Fruit fly (Drosophila melanogaster): Measurements from ENCODE around the gene CG17026.
A peak's percentile ranks its signal among the peaks of the same experiment; 100 is the strongest.

CG17026 gene

DNA sequence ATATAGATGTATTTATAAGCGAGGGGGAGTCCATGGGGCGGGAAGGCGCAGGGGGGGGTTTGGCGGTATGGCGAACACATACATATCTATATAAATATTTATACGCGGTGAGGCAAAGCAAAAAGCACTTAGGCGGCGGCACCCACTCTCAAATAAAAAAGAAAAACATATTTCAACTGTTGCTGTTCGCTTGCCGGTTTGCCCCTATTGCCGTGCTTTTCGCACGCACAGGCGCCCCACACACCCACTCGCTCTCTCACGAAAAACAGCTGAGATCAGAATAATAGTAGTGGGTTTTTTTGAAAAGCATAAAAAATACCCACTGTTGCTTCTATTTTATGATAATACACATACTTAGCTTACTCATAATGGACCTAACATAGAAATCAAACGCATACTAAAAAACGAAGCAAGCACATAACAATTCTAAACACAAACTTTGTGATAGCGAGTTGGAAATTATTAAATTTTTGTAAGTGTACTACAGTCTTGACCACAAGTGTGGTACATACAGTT, 26.1 kb downstream of the CG17026 start (continued):
- TF ChIP-seq CG9437 (GFP tag; optimal IDR thresholded peaks at IDR 0.05) (peak; percentile 65), CG2202 (tag; optimal IDR thresholded peaks at IDR 0.05) (no peak), grau (tag; optimal IDR thresholded peaks at IDR 0.05) (peak; percentile 89), CG7786 (GFP tag; optimal IDR thresholded peaks at IDR 0.05) (peak; percentile 84), Bteb2 (GFP tag; optimal IDR thresholded peaks at IDR 0.05) (peak; percentile 67), Xrp1 (GFP tag; IDR thresholded peaks at IDR 0.05) (peak; percentile 46; the same call in 1 of the 2 replicates), CG5953 (GFP tag; IDR thresholded peaks at IDR 0.05) (no peak), crc (GFP tag; optimal IDR thresholded peaks at IDR 0.05) (peak; percentile 67), CG30403 (GFP tag; optimal IDR thresholded peaks at IDR 0.05) (peak; percentile 83), Hr51 (GFP tag; optimal IDR thresholded peaks at IDR 0.05) (peak; percentile 65 to 85), Opbp (GFP tag; IDR thresholded peaks at IDR 0.05; ENCODE audit: partially characterized antibody) (no peak), Doc3 (GFP tag; IDR thresholded peaks at IDR 0.05; ENCODE audit: partially characterized antibody) (no peak), ro (GFP tag; IDR thresholded peaks at IDR 0.05) (no peak), CG16863 (GFP tag; optimal IDR thresholded peaks at IDR 0.05) (peak; percentile 52), schlank (tag; optimal IDR thresholded peaks at IDR 0.05) (peak; percentile 79), pfk (GFP tag; optimal IDR thresholded peaks at IDR 0.05) (no peak), CG9215 (GFP tag; IDR thresholded peaks at IDR 0.05) (no peak), Side (GFP tag; optimal IDR thresholded peaks at IDR 0.05) (peak; percentile 70), Mes4 (GFP tag; optimal IDR thresholded peaks at IDR 0.05) (peak; percentile 42), Hmx (GFP tag; optimal IDR thresholded peaks at IDR 0.05) (peak; percentile 67), CG12769 (tag; optimal IDR thresholded peaks at IDR 0.05) (peak; percentile 89), Gug (GFP tag; IDR thresholded peaks at IDR 0.05) (peak; percentile 50; the same call in 2 of the 4 replicates), slou (GFP tag; optimal IDR thresholded peaks at IDR 0.05) (peak; percentile 39), Rx (GFP tag; IDR thresholded peaks at IDR 0.05) (no peak), ase (GFP tag; IDR thresholded peaks at IDR 0.05) (no peak), Atf6 (GFP tag; IDR thresholded peaks at IDR 0.05) (peak; percentile 92), Xbp1 (GFP tag; optimal IDR thresholded peaks at IDR 0.05) (peak; percentile 67), CG18764 (GFP tag; optimal IDR thresholded peaks at IDR 0.05) (peak; percentile 25), CG16779 (GFP tag; IDR thresholded peaks at IDR 0.05) (no peak), Sin3A (optimal IDR thresholded peaks at IDR 0.05) (no peak), onecut (GFP tag; IDR thresholded peaks at IDR 0.05) (peak; percentile 22; the same call in 1 of the 2 replicates), HHEX (GFP tag; optimal IDR thresholded peaks at IDR 0.05) (peak; percentile 62), CG8281 (tag; optimal IDR thresholded peaks at IDR 0.05) (peak; percentile 68), Usf (GFP tag; optimal IDR thresholded peaks at IDR 0.05) (peak; percentile 55), Hey (tag; optimal IDR thresholded peaks at IDR 0.05) (peak; percentile 48), CG6689 (GFP tag; IDR thresholded peaks at IDR 0.05) (peak; percentile 78), zen (tag; optimal IDR thresholded peaks at IDR 0.05) (peak; percentile 27), CG15011 (GFP tag; optimal IDR thresholded peaks at IDR 0.05) (peak; percentile 8), en (GFP tag; optimal IDR thresholded peaks at IDR 0.05) (peak; percentile 43), luna (GFP tag; optimal IDR thresholded peaks at IDR 0.05) (peak; percentile 85), tgo (GFP tag; IDR thresholded peaks at IDR 0.05) (peak; percentile 70), CG34376 (GFP tag; optimal IDR thresholded peaks at IDR 0.05) (peak; percentile 86), ewg (GFP tag; optimal IDR thresholded peaks at IDR 0.05) (peak; percentile 40), CG11560 (tag; IDR thresholded peaks at IDR 0.05) (no peak), sim (GFP tag; IDR thresholded peaks at IDR 0.05) (no peak), dan (GFP tag; IDR thresholded peaks at IDR 0.05) (no peak), CG15479 (GFP tag; optimal IDR thresholded peaks at IDR 0.05) (no peak), Dip2 (GFP tag; IDR thresholded peaks at IDR 0.05) (no peak), HLH54F (GFP tag; optimal IDR thresholded peaks at IDR 0.05) (peak; percentile 86), Ssrp (tag; optimal IDR thresholded peaks at IDR 0.05) (peak; percentile 41), CG2116 (GFP tag; optimal IDR thresholded peaks at IDR 0.05) (peak; percentile 22), ATbp (GFP tag; optimal IDR thresholded peaks at IDR 0.05) (no peak)

Data from whole organism, embryonic.